Fruit fly (Drosophila melanogaster) whole organism, embryonic: Measurements from ENCODE around the gene Lip3.

Experiments
- Adf1 ChIP-seq: fragments of 200-800 bp; sonication (Bioruptor generic); IDR thresholded peaks from 2 replicates; pipeline ENCODE4 v1.3.6; 2022; ENCODE audit warnings: missing biosample characterization, missing genetic modification characterization
- CG10462 ChIP-seq: fragments of 200-800 bp; sonication (Bioruptor generic); optimal IDR thresholded peaks from 2 replicates; lab custom pipeline; 2016; ENCODE audit warnings: missing biosample characterization, missing genetic modification characterization
- CG11247 ChIP-seq: fragments of 200-800 bp; sonication (Bioruptor generic); IDR thresholded peaks from 2 replicates; pipeline ENCODE4 v1.3.6; 2022; ENCODE audit warnings: missing biosample characterization, missing genetic modification characterization
- CG11695 ChIP-seq: fragments of 200-800 bp; sonication (Bioruptor generic); IDR thresholded peaks from 3 replicates; pipeline ENCODE4 v1.3.6; 2022; ENCODE audit warnings: missing biosample characterization, missing genetic modification characterization
- CG13287 ChIP-seq: fragments of 200-800 bp; sonication (Bioruptor generic); IDR thresholded peaks from 2 replicates; pipeline ENCODE4 v1.3.6; 2022; ENCODE audit warnings: missing biosample characterization, missing genetic modification characterization; ENCODE audit not compliant: partially characterized antibody
- CG14014 ChIP-seq: fragments of 200-800 bp; sonication (Bioruptor generic); IDR thresholded peaks from 2 replicates; pipeline ENCODE4 v1.3.6; 2022; ENCODE audit warnings: missing biosample characterization, missing genetic modification characterization
- CG14441 ChIP-seq: fragments of 200-800 bp; sonication (Bioruptor generic); IDR thresholded peaks from 2 replicates; pipeline ENCODE4 v1.3.6; 2022; ENCODE audit warnings: missing biosample characterization, missing genetic modification characterization
- CG15073 ChIP-seq: fragments of 200-800 bp; sonication (Bioruptor generic); optimal IDR thresholded peaks from 2 replicates; lab custom pipeline; 2016; ENCODE audit warnings: missing biosample characterization, missing genetic modification characterization
- CG15479 ChIP-seq: fragments of 200-800 bp; sonication (Bioruptor generic); optimal IDR thresholded peaks from 3 replicates; lab custom pipeline; 2019; ENCODE audit warnings: missing biosample characterization, mild to moderate bottlenecking, missing genetic modification characterization, moderate library complexity
- CG1602 ChIP-seq: fragments of 200-800 bp; sonication (Bioruptor generic); optimal IDR thresholded peaks from 3 replicates; lab custom pipeline; 2016; ENCODE audit warnings: missing biosample characterization, missing genetic modification characterization
- CG16813 ChIP-seq: fragments of 200-800 bp; sonication (Bioruptor generic); IDR thresholded peaks from 3 replicates; pipeline ENCODE4 v1.3.6; 2022; ENCODE audit warnings: missing biosample characterization, missing genetic modification characterization; ENCODE audit not compliant: partially characterized antibody
- CG17328 ChIP-seq: fragments of 200-800 bp; sonication (Bioruptor generic); IDR thresholded peaks from 2 replicates; pipeline ENCODE4 v1.3.6; 2022; ENCODE audit warnings: missing biosample characterization, missing genetic modification characterization
- CG1832 ChIP-seq: fragments of 200-800 bp; sonication (Bioruptor generic); optimal IDR thresholded peaks from 2 replicates; lab custom pipeline; 2017; ENCODE audit warnings: missing biosample characterization, mild to moderate bottlenecking, missing genetic modification characterization, inconsistent platforms
- CG3163 ChIP-seq: fragments of 200-800 bp; sonication (Bioruptor generic); optimal IDR thresholded peaks from 3 replicates; lab custom pipeline; 2016; ENCODE audit warnings: missing biosample characterization, missing genetic modification characterization
- CG32532 ChIP-seq: fragments of 200-800 bp; sonication (Bioruptor generic); IDR thresholded peaks from 2 replicates; pipeline ENCODE4 v1.3.6; 2022; ENCODE audit warnings: missing biosample characterization, missing genetic modification characterization
- CG4328 ChIP-seq: fragments of 200-800 bp; sonication (Bioruptor generic); optimal IDR thresholded peaks from 3 replicates; lab custom pipeline; 2017; ENCODE audit warnings: missing biosample characterization, missing genetic modification reagents, missing genetic modification characterization
- CG6654 ChIP-seq: fragments of 200-800 bp; sonication (Bioruptor generic); optimal IDR thresholded peaks from 2 replicates; lab custom pipeline; 2017; ENCODE audit warnings: missing biosample characterization, mild to moderate bottlenecking, missing genetic modification characterization
- CG6791 ChIP-seq: fragments of 200-800 bp; sonication (Bioruptor generic); IDR thresholded peaks from 3 replicates; pipeline ENCODE4 v1.3.6; 2022; ENCODE audit warnings: missing biosample characterization, missing genetic modification characterization; ENCODE audit not compliant: partially characterized antibody
- CG7928 ChIP-seq: fragments of 200-800 bp; sonication (Bioruptor generic); optimal IDR thresholded peaks from 2 replicates; lab custom pipeline; 2017; ENCODE audit warnings: missing biosample characterization, mild to moderate bottlenecking, missing genetic modification characterization
- CG7987 ChIP-seq: fragments of 200-800 bp; sonication (Bioruptor generic); optimal IDR thresholded peaks from 2 replicates; lab custom pipeline; 2018; ENCODE audit warnings: missing biosample characterization, mild to moderate bottlenecking, missing genetic modification characterization, moderate library complexity
- CG9215 ChIP-seq: fragments of 200-800 bp; sonication (Bioruptor generic); IDR thresholded peaks from 2 replicates; pipeline ENCODE4 v1.3.6; 2022; ENCODE audit warnings: missing biosample characterization, missing genetic modification characterization
- CG9817 ChIP-seq: fragments of 200-800 bp; sonication (Bioruptor generic); optimal IDR thresholded peaks from 2 replicates; lab custom pipeline; 2018; ENCODE audit warnings: missing biosample characterization, mild to moderate bottlenecking, missing genetic modification characterization, moderate library complexity
- CG9932 ChIP-seq: fragments of 200-800 bp; sonication (Bioruptor generic); IDR thresholded peaks from 2 replicates; pipeline ENCODE4 v1.3.6; 2022; ENCODE audit warnings: missing biosample characterization, missing genetic modification characterization
- Dfd ChIP-seq, 2 experiments: fragments of >200 bp; optimal IDR thresholded peaks; 2 replicates each; lab custom pipeline; 2017; ENCODE audit warnings: missing biosample characterization in 2 of 2, missing genetic modification characterization in 2 of 2
- HLH3B ChIP-seq: fragments of 200-800 bp; sonication (Bioruptor generic); IDR thresholded peaks from 2 replicates; pipeline ENCODE4 v1.3.6; 2022; ENCODE audit warnings: missing biosample characterization, missing genetic modification characterization
- PHDP ChIP-seq: fragments of 200-800 bp; sonication (Bioruptor generic); optimal IDR thresholded peaks from 3 replicates; lab custom pipeline; 2018; ENCODE audit warnings: missing biosample characterization, mild to moderate bottlenecking, missing genetic modification characterization, moderate library complexity
- Trl ChIP-seq, 3 experiments: fragments of >200 bp in 2 of 3; fragments of 200-800 bp in 1 of 3; sonication (Bioruptor generic) in 1 of 3; optimal IDR thresholded peaks; 2 replicates in 1 of 3; 3 replicates in 2 of 3; lab custom pipeline; 2016 to 2017; ENCODE audit warnings: missing biosample characterization in 1 of 3, missing genetic modification characterization in 1 of 3
- Xbp1 ChIP-seq: fragments of 200-800 bp; sonication (Bioruptor generic); optimal IDR thresholded peaks from 3 replicates; lab custom pipeline; 2016; ENCODE audit warnings: missing biosample characterization, mild to moderate bottlenecking, missing genetic modification characterization
- al ChIP-seq: fragments of 200-800 bp; sonication (Bioruptor generic); IDR thresholded peaks from 2 replicates; pipeline ENCODE4 v1.3.6; 2022; ENCODE audit warnings: missing biosample characterization, missing genetic modification characterization
- amos ChIP-seq: fragments of 200-800 bp; sonication (Bioruptor generic); IDR thresholded peaks from 2 replicates; pipeline ENCODE4 v1.3.6; 2022; ENCODE audit warnings: missing biosample characterization, missing genetic modification characterization; ENCODE audit not compliant: partially characterized antibody
- bcd ChIP-seq: fragments of 200-800 bp; sonication (Bioruptor generic); optimal IDR thresholded peaks from 2 replicates; lab custom pipeline; 2017; ENCODE audit warnings: missing biosample characterization, mild to moderate bottlenecking, missing genetic modification characterization
- bowl ChIP-seq: fragments of 200-800 bp; sonication (Bioruptor generic); IDR thresholded peaks from 2 replicates; pipeline ENCODE4 v1.3.6; 2022; ENCODE audit warnings: missing biosample characterization, missing genetic modification characterization
- ci ChIP-seq: fragments of 200-800 bp; sonication (Bioruptor generic); IDR thresholded peaks from 3 replicates; pipeline ENCODE4 v1.3.6; 2022; ENCODE audit warnings: missing biosample characterization, missing genetic modification characterization
- crol ChIP-seq: fragments of 200-800 bp; sonication (Bioruptor generic); IDR thresholded peaks from 2 replicates; pipeline ENCODE4 v1.3.6; 2022; ENCODE audit warnings: missing biosample characterization, missing genetic modification characterization
- crp ChIP-seq, 2 experiments: fragments of 200-800 bp; sonication (Bioruptor generic); optimal IDR thresholded peaks; 2 replicates in 1 of 2; 3 replicates in 1 of 2; lab custom pipeline; 2017; ENCODE audit warnings: missing biosample characterization in 2 of 2, missing genetic modification characterization in 2 of 2, mild to moderate bottlenecking in 1 of 2, moderate library complexity in 1 of 2
- esg ChIP-seq: fragments of 200-800 bp; sonication (Bioruptor generic); conservative IDR thresholded peaks from 2 replicates; pipeline ENCODE4 v1.3.6; 2022; ENCODE audit warnings: missing biosample characterization, missing genetic modification characterization
- grau ChIP-seq: fragments of 200-800 bp; optimal IDR thresholded peaks from 3 replicates; lab custom pipeline; 2019; ENCODE audit warnings: missing biosample characterization, mild to moderate bottlenecking, missing genetic modification characterization, moderate library complexity
- gro ChIP-seq: fragments of 200-800 bp; sonication (Bioruptor generic); optimal IDR thresholded peaks from 2 replicates; lab custom pipeline; 2016; ENCODE audit warnings: missing biosample characterization, missing genetic modification characterization
- hkb ChIP-seq, 2 experiments: fragments of 200-800 bp in 1 of 2; fragments of >200 bp in 1 of 2; sonication (Bioruptor generic) in 1 of 2; IDR thresholded peaks in 1 of 2; optimal IDR thresholded peaks in 1 of 2; 2 replicates each; pipeline versions ENCODE4 v1.3.6 to Lab custom; 2017 to 2022; ENCODE audit warnings: missing biosample characterization in 1 of 2, missing genetic modification characterization in 1 of 2
- lbe ChIP-seq: fragments of 200-800 bp; sonication (Bioruptor generic); optimal IDR thresholded peaks from 2 replicates; lab custom pipeline; 2016; ENCODE audit warnings: missing biosample characterization, mild to moderate bottlenecking, missing genetic modification characterization
- maf-S ChIP-seq: fragments of 200-800 bp; sonication (Bioruptor generic); optimal IDR thresholded peaks from 2 replicates; lab custom pipeline; 2016; ENCODE audit warnings: missing biosample characterization, missing genetic modification characterization
- mirr ChIP-seq: fragments of 200-800 bp; sonication (Bioruptor generic); optimal IDR thresholded peaks from 3 replicates; lab custom pipeline; 2018; ENCODE audit warnings: missing biosample characterization, mild to moderate bottlenecking, missing genetic modification characterization
- odd ChIP-seq: fragments of 200-800 bp; sonication (Bioruptor generic); optimal IDR thresholded peaks from 2 replicates; lab custom pipeline; 2017; ENCODE audit warnings: missing biosample characterization, mild to moderate bottlenecking, missing genetic modification characterization
- psq ChIP-seq: fragments of 200-800 bp; sonication (Bioruptor generic); optimal IDR thresholded peaks from 2 replicates; lab custom pipeline; 2017; ENCODE audit warnings: missing biosample characterization, missing genetic modification characterization
- pzg ChIP-seq: fragments of 200-800 bp; sonication (Bioruptor generic); optimal IDR thresholded peaks from 3 replicates; lab custom pipeline; 2018; ENCODE audit warnings: missing biosample characterization, mild to moderate bottlenecking, missing genetic modification characterization, moderate library complexity
- row ChIP-seq: fragments of 200-800 bp; sonication (Bioruptor generic); IDR thresholded peaks from 3 replicates; pipeline ENCODE4 v1.3.6; 2022; ENCODE audit warnings: missing biosample characterization, missing genetic modification characterization
- sima ChIP-seq: fragments of 200-800 bp; sonication (Bioruptor generic); optimal IDR thresholded peaks from 2 replicates; lab custom pipeline; 2016; ENCODE audit warnings: missing biosample characterization, missing genetic modification characterization
- so ChIP-seq: fragments of 200-800 bp; sonication (Bioruptor generic); IDR thresholded peaks from 3 replicates; pipeline ENCODE4 v1.3.6; 2022; ENCODE audit warnings: missing biosample characterization, missing genetic modification characterization

Lip3 gene

dm6 chr3R:13385105-13385504 is 13.4 kb upstream of the Lip3 start:
- TF ChIP-seq HLH3B (GFP tag; lab: Robert Waterston, UW), result no peak
- TF ChIP-seq CG11695, result no peak
- no peak for TF ChIP-seq CG9932 (GFP tag; lab: Robert Waterston, UW)
- no peak for TF ChIP-seq so
- no peak for TF ChIP-seq bcd
- TF ChIP-seq CG15073 (GFP tag; lab: Kevin White, UChicago), result no peak

dm6 chr3R:13382656-13383142 is 11.0 kb upstream of the Lip3 start:
- TF ChIP-seq CG11247 (GFP tag; lab: Robert Waterston, UW) (no peak), CG17328 (GFP tag; lab: Robert Waterston, UW) (no peak), CG14014 (GFP tag; lab: Robert Waterston, UW) (peak; percentile 37; the same call in 1 of the 2 replicates), row (peak; percentile 33; the same call in 1 of the 3 replicates), ci (GFP tag; lab: Robert Waterston, UW) (0 out of 3 replicates have a peak, but pooled peaks have one; percentile 27), CG14441 (GFP tag; lab: Robert Waterston, UW) (no peak), CG16813 (GFP tag; lab: Robert Waterston, UW) (0 out of 3 replicates have a peak, but pooled peaks have one; percentile 30), crp (GFP tag; optimal IDR thresholded peaks at IDR 0.05; lab: Kevin White, UChicago) (peak; percentile 7 to 70), bowl (GFP tag; lab: Robert Waterston, UW) (peak; percentile 42; the same call in 1 of the 2 replicates), CG9817 (no peak), CG4328 (GFP tag; lab: Kevin White, UChicago) (no peak), CG3163 (GFP tag; lab: Kevin White, UChicago) (peak; percentile 94), al (GFP tag; lab: Robert Waterston, UW) (no peak), CG7928 (peak; percentile 97), amos (peak; percentile 15; the same call in 1 of the 2 replicates), mirr (GFP tag; lab: Kevin White, UChicago) (no peak), PHDP (peak; percentile 43), hkb (optimal IDR thresholded peaks at IDR 0.05; lab: Kevin White, UChicago) (no peak), hkb (GFP tag; IDR thresholded peaks at IDR 0.05; lab: Robert Waterston, UW) (0 out of 2 replicates have a peak, but pooled peaks have one; percentile 6), esg (GFP tag; lab: Robert Waterston, UW) (no peak), grau (tag; lab: Kevin White, UChicago) (no peak), maf-S (no peak), CG32532 (GFP tag; lab: Robert Waterston, UW) (peak; percentile 61; the same call in 1 of the 2 replicates), CG6654 (GFP tag; lab: Kevin White, UChicago) (no peak), odd (GFP tag; lab: Kevin White, UChicago) (no peak), CG1832 (GFP tag; lab: Kevin White, UChicago) (peak; percentile 47), CG13287 (peak; percentile 31), sima (GFP tag; lab: Kevin White, UChicago) (no peak), CG6791 (GFP tag; lab: Robert Waterston, UW) (0 out of 3 replicates have a peak, but pooled peaks have one; percentile 13), CG1602 (GFP tag; lab: Kevin White, UChicago) (no peak), CG10462 (GFP tag; lab: Kevin White, UChicago) (no peak), CG9215 (GFP tag; lab: Robert Waterston, UW) (no peak), crol (peak; percentile 46; the same call in 1 of the 2 replicates), CG15479 (peak; percentile 12), pzg (GFP tag; lab: Kevin White, UChicago) (peak; percentile 26), lbe (GFP tag; lab: Kevin White, UChicago) (no peak), psq (peak; percentile 98), Trl (optimal IDR thresholded peaks at IDR 0.05; lab: Kevin White, UChicago) (peak; percentile 43 to 62), Trl (GFP tag; optimal IDR thresholded peaks at IDR 0.05; lab: Kevin White, UChicago) (no peak), CG7987 (peak; percentile 1), Dfd (GFP tag; optimal IDR thresholded peaks at IDR 0.05; lab: Kevin White, UChicago) (no peak), Xbp1 (GFP tag; lab: Kevin White, UChicago) (no peak), gro (GFP tag; lab: Kevin White, UChicago) (peak; percentile 61), Adf1 (GFP tag; lab: Robert Waterston, UW) (peak; percentile 34)
